Worm (Caenorhabditis elegans) whole organism, late embryonic: ENCODE data around the gene syx-16.

Source experiments
- ceh-14 ChIP-seq: sonication (generic microtip); optimal IDR thresholded peaks from 2 replicates; lab custom pipeline; 2016; ENCODE audit warnings: missing genotype, missing genetic modification characterization, missing compliant biosample characterization
- pat-9 ChIP-seq: fragments of 200-800 bp; sonication (Bioruptor generic); optimal IDR thresholded peaks from 2 replicates; lab custom pipeline; 2018; ENCODE audit warnings: mild to moderate bottlenecking, missing genetic modification characterization, moderate library complexity, missing compliant biosample characterization

ce11 chrIII:5215375-5215774 is 6.5 kb upstream of the syx-16 start, which contains the start of gene ZC155.4:
- TF ChIP-seq pat-9 (tag; lab: Kevin White, UChicago), result no peak
- TF ChIP-seq ceh-14 (tag; lab: Kevin White, UChicago), result no peak
